Worm (Caenorhabditis elegans) whole organism, L4 larva: ENCODE measurements around the gene damt-1.

ENCODE experiments used
- R02D3.7 ChIP-seq: fragments of 150-350 bp; sonication (generic microtip); optimal IDR thresholded peaks from 3 replicates; lab custom pipeline; 2014; ENCODE audit warnings: missing biosample characterization, missing genetic modification characterization
- T20F7.1 ChIP-seq: fragments of 200-800 bp; sonication (Bioruptor generic); optimal IDR thresholded peaks from 2 replicates; lab custom pipeline; 2018; ENCODE audit warnings: mild to moderate bottlenecking, missing genetic modification characterization, missing compliant biosample characterization
- T26A8.4 ChIP-seq: fragments of 200-800 bp; sonication (Bioruptor generic); IDR thresholded peaks from 2 replicates; pipeline ENCODE4 v1.3.6; 2022; ENCODE audit warnings: missing genetic modification characterization, missing compliant biosample characterization
- Y105C5A.15 ChIP-seq: fragments of 200-800 bp; sonication (Bioruptor generic); IDR thresholded peaks from 2 replicates; pipeline ENCODE4 v1.3.6; 2022; ENCODE audit warnings: missing genetic modification characterization, missing compliant biosample characterization
- Y48G9A.11 ChIP-seq: fragments of 200-800 bp; sonication (Bioruptor generic); IDR thresholded peaks from 2 replicates; pipeline ENCODE4 v1.3.6; 2022; ENCODE audit warnings: missing genetic modification reagents, missing genetic modification characterization, missing compliant biosample characterization
- Y5F2A.4 ChIP-seq: fragments of 200-800 bp; sonication (Bioruptor generic); optimal IDR thresholded peaks from 2 replicates; lab custom pipeline; 2018; ENCODE audit warnings: mild to moderate bottlenecking, missing genetic modification characterization, missing compliant biosample characterization
- ama-1 ChIP-seq: fragments of 150-350 bp; optimal IDR thresholded peaks from 2 replicates; lab custom pipeline; 2014; ENCODE audit warnings: inconsistent platforms, mixed read lengths
- arid-1 ChIP-seq: fragments of 200-800 bp; sonication (Bioruptor generic); conservative IDR thresholded peaks from 2 replicates; pipeline ENCODE4 v1.3.6; 2022; ENCODE audit warnings: missing genetic modification reagents, missing genetic modification characterization, missing compliant biosample characterization
- attf-4 ChIP-seq: sonication (generic microtip); optimal IDR thresholded peaks from 3 replicates; lab custom pipeline; 2017; ENCODE audit warnings: missing biosample characterization, missing genetic modification characterization
- ceh-28 ChIP-seq: fragments of 150-350 bp; optimal IDR thresholded peaks from 2 replicates; lab custom pipeline; 2014; ENCODE audit warnings: missing biosample characterization, missing genetic modification reagents, missing genetic modification characterization
- ceh-62 ChIP-seq: sonication (generic microtip); optimal IDR thresholded peaks from 2 replicates; lab custom pipeline; 2017; ENCODE audit warnings: missing biosample characterization, missing genetic modification characterization
- ceh-82 ChIP-seq: sonication (generic microtip); optimal IDR thresholded peaks from 2 replicates; lab custom pipeline; 2017; ENCODE audit warnings: missing biosample characterization, missing genetic modification characterization
- daf-19 ChIP-seq: fragments of 200-800 bp; sonication (Bioruptor generic); conservative IDR thresholded peaks from 2 replicates; pipeline ENCODE4 v1.3.6; 2022; ENCODE audit warnings: missing genetic modification characterization, missing compliant biosample characterization
- dmd-8 ChIP-seq: fragments of 200-800 bp; sonication (Bioruptor generic); IDR thresholded peaks from 2 replicates; pipeline ENCODE4 v1.3.6; 2022; ENCODE audit warnings: missing genetic modification characterization, missing compliant biosample characterization
- dpl-1 ChIP-seq: fragments of 150-350 bp; optimal IDR thresholded peaks from 2 replicates; lab custom pipeline; 2014; ENCODE audit warnings: missing biosample characterization, missing genetic modification reagents, missing genetic modification characterization
- egl-27 ChIP-seq: sonication (generic microtip); optimal IDR thresholded peaks from 3 replicates; lab custom pipeline; 2017; ENCODE audit warnings: missing biosample characterization, missing genetic modification reagents, missing genetic modification characterization
- fkh-10 ChIP-seq: fragments of 150-350 bp; optimal IDR thresholded peaks from 2 replicates; lab custom pipeline; 2014; ENCODE audit warnings: missing biosample characterization, missing genetic modification reagents, missing genetic modification characterization
- hif-1 ChIP-seq, 2 experiments: sonication (generic microtip); optimal IDR thresholded peaks; 2 replicates each; lab custom pipeline; 2016 to 2017; ENCODE audit warnings: missing compliant biosample characterization in 2 of 2, missing genetic modification characterization in 2 of 2, missing genetic modification reagents in 2 of 2, missing genotype in 2 of 2, mild to moderate bottlenecking in 1 of 2
- hlh-11 ChIP-seq: fragments of 200-800 bp; sonication (Bioruptor generic); optimal IDR thresholded peaks from 2 replicates; lab custom pipeline; 2018; ENCODE audit warnings: mild to moderate bottlenecking, missing genetic modification characterization, missing compliant biosample characterization
- hlh-30 ChIP-seq: sonication (generic microtip); optimal IDR thresholded peaks from 2 replicates; lab custom pipeline; 2017; ENCODE audit warnings: antibody characterized with exemption, mild to moderate bottlenecking, missing genetic modification characterization, missing compliant biosample characterization; ENCODE audit not compliant: insufficient read depth
- jun-1 ChIP-seq: fragments of 150-350 bp; optimal IDR thresholded peaks from 2 replicates; lab custom pipeline; 2014; ENCODE audit warnings: missing biosample characterization, missing genetic modification reagents, missing genetic modification characterization
- lim-7 ChIP-seq: fragments of 200-800 bp; sonication (Bioruptor generic); IDR thresholded peaks from 2 replicates; pipeline ENCODE4 v1.3.6; 2022; ENCODE audit warnings: missing genetic modification characterization, missing compliant biosample characterization
- lin-13 ChIP-seq: fragments of 150-350 bp; optimal IDR thresholded peaks from 2 replicates; lab custom pipeline; 2014; ENCODE audit warnings: missing biosample characterization, missing genetic modification reagents, missing genetic modification characterization
- lin-39 ChIP-seq: fragments of 150-350 bp; optimal IDR thresholded peaks from 2 replicates; lab custom pipeline; 2014; ENCODE audit warnings: missing biosample characterization, missing genetic modification reagents, missing genetic modification characterization
- madf-9 ChIP-seq: fragments of 200-800 bp; sonication (Bioruptor generic); conservative IDR thresholded peaks from 2 replicates; pipeline ENCODE4 v1.3.6; 2022; ENCODE audit warnings: missing genetic modification reagents, missing genetic modification characterization, missing compliant biosample characterization
- mdl-1 ChIP-seq, 2 experiments: fragments of 150-350 bp in 1 of 2; sonication (generic microtip) in 1 of 2; optimal IDR thresholded peaks; 2 replicates each; lab custom pipeline; 2014 to 2017; ENCODE audit warnings: missing biosample characterization in 2 of 2, missing genetic modification characterization in 2 of 2
- mdt-29 ChIP-seq: fragments of 200-800 bp; sonication (Bioruptor generic); IDR thresholded peaks from 2 replicates; pipeline ENCODE4 v1.3.6; 2022; ENCODE audit warnings: missing genetic modification reagents, missing genetic modification characterization, missing compliant biosample characterization
- mes-2 ChIP-seq: sonication (generic microtip); optimal IDR thresholded peaks from 2 replicates; lab custom pipeline; 2016; ENCODE audit warnings: missing genotype, mild to moderate bottlenecking, missing genetic modification characterization, missing compliant biosample characterization; ENCODE audit not compliant: poor library complexity, severe bottlenecking
- mxl-3 ChIP-seq: fragments of 200-800 bp; sonication (Bioruptor generic); optimal IDR thresholded peaks from 2 replicates; lab custom pipeline; 2018; ENCODE audit warnings: mild to moderate bottlenecking, missing genetic modification characterization, missing compliant biosample characterization
- nhr-102 ChIP-seq: sonication (generic microtip); optimal IDR thresholded peaks from 2 replicates; lab custom pipeline; 2016; ENCODE audit warnings: mild to moderate bottlenecking, missing genetic modification characterization, moderate library complexity, missing compliant biosample characterization
- nhr-11 ChIP-seq: fragments of 150-350 bp; optimal IDR thresholded peaks from 2 replicates; lab custom pipeline; 2014; ENCODE audit warnings: missing biosample characterization, missing genetic modification characterization
- nhr-111 ChIP-seq: fragments of 200-800 bp; sonication (Bioruptor generic); optimal IDR thresholded peaks from 2 replicates; lab custom pipeline; 2018; ENCODE audit warnings: mild to moderate bottlenecking, missing genetic modification characterization, missing compliant biosample characterization
- nhr-28 ChIP-seq: fragments of 150-350 bp; optimal IDR thresholded peaks from 2 replicates; lab custom pipeline; 2014; ENCODE audit warnings: missing biosample characterization, missing genetic modification characterization
- nhr-42 ChIP-seq: fragments of 200-800 bp; sonication (Bioruptor generic); IDR thresholded peaks from 2 replicates; pipeline ENCODE4 v1.3.6; 2022; ENCODE audit warnings: missing genetic modification characterization, missing compliant biosample characterization
- nhr-76 ChIP-seq: fragments of 150-350 bp; optimal IDR thresholded peaks from 2 replicates; lab custom pipeline; 2014; ENCODE audit warnings: missing biosample characterization, missing genetic modification characterization
- php-3 ChIP-seq: fragments of 200-800 bp; sonication (Bioruptor generic); IDR thresholded peaks from 2 replicates; pipeline ENCODE4 v1.3.6; 2022; ENCODE audit warnings: missing genetic modification reagents, missing genetic modification characterization, missing compliant biosample characterization
- pqm-1 ChIP-seq: sonication (generic microtip); optimal IDR thresholded peaks from 2 replicates; lab custom pipeline; 2017; ENCODE audit warnings: missing biosample characterization, missing genetic modification characterization
- saeg-2 ChIP-seq: fragments of 200-800 bp; sonication (Bioruptor generic); IDR thresholded peaks from 2 replicates; pipeline ENCODE4 v1.3.6; 2022; ENCODE audit warnings: missing genetic modification reagents, missing genetic modification characterization, missing compliant biosample characterization
- sdz-12 ChIP-seq: fragments of 200-800 bp; sonication (Bioruptor generic); optimal IDR thresholded peaks from 2 replicates; lab custom pipeline; 2018; ENCODE audit warnings: mild to moderate bottlenecking, missing genetic modification characterization, missing compliant biosample characterization
- tag-97 ChIP-seq: fragments of 200-800 bp; sonication (Bioruptor generic); IDR thresholded peaks from 2 replicates; pipeline ENCODE4 v1.3.6; 2022; ENCODE audit warnings: missing genetic modification characterization, missing compliant biosample characterization
- tra-1 ChIP-seq: fragments of 200-800 bp; sonication (Bioruptor generic); IDR thresholded peaks from 2 replicates; pipeline ENCODE4 v1.3.6; 2022; ENCODE audit warnings: missing genetic modification reagents, missing genetic modification characterization, missing compliant biosample characterization
- unc-130 ChIP-seq: sonication (generic microtip); optimal IDR thresholded peaks from 2 replicates; lab custom pipeline; 2016; ENCODE audit warnings: missing genetic modification reagents, missing genetic modification characterization, missing compliant biosample characterization
- unc-62 ChIP-seq, 3 experiments: fragments of 150-350 bp in 1 of 3; sonication (generic microtip); optimal IDR thresholded peaks in 2 of 3; peaks in 1 of 3; 1 replicate in 1 of 3; 2 replicates in 2 of 3; lab custom pipeline; 2014 to 2017; ENCODE audit warnings: missing biosample characterization in 3 of 3, missing genetic modification characterization in 3 of 3, missing genetic modification reagents in 3 of 3, missing genotype in 1 of 3
- vab-7 ChIP-seq: fragments of 200-800 bp; sonication (Bioruptor generic); IDR thresholded peaks from 2 replicates; pipeline ENCODE4 v1.3.6; 2022; ENCODE audit warnings: missing genetic modification reagents, missing genetic modification characterization, missing compliant biosample characterization
- zag-1 ChIP-seq: fragments of 150-350 bp; optimal IDR thresholded peaks from 2 replicates; lab custom pipeline; 2014; ENCODE audit warnings: missing biosample characterization, missing genetic modification characterization
- zfp-3 ChIP-seq: fragments of 200-800 bp; sonication (Bioruptor generic); conservative IDR thresholded peaks from 2 replicates; pipeline ENCODE4 v1.3.6; 2022; ENCODE audit warnings: missing genetic modification reagents, missing genetic modification characterization, missing compliant biosample characterization
- zip-11 ChIP-seq: fragments of 200-800 bp; sonication (Bioruptor generic); IDR thresholded peaks from 2 replicates; pipeline ENCODE4 v1.3.6; 2022; ENCODE audit warnings: missing genetic modification characterization, missing compliant biosample characterization

The damt-1 gene

DNA sequence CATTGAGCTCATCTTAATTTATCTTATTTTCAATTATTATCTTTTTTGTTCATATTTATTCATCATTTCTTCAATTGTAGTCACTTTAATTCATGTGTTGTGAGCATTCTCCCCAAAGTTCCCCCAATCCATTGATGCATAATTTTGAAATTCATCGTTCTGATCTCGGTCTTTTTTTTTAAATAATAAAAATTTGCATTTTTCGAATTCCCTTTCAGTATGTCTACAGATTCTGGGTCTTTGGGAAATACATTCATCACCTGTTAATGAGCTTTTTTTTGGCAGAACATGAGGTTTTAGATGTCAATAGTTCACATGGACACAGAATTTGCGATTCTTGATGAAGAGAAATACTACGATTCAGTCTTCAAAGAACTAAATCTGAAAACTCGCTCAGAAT lies at the start of gene damt-1:
TSS of gene damt-1 (plus strand) at position 301 of the 400 bp plus-strand sequence.
- TF ChIP-seq attf-4 (no peak), unc-62 (GFP tag; optimal IDR thresholded peaks at IDR 0.05 in 1 of 2; lab: Kevin White, UChicago) (peak in 1 of 2 experiments; percentile 10), unc-62 (tag; optimal IDR thresholded peaks at IDR 0.05; lab: Kevin White, UChicago) (no peak)

DNA sequence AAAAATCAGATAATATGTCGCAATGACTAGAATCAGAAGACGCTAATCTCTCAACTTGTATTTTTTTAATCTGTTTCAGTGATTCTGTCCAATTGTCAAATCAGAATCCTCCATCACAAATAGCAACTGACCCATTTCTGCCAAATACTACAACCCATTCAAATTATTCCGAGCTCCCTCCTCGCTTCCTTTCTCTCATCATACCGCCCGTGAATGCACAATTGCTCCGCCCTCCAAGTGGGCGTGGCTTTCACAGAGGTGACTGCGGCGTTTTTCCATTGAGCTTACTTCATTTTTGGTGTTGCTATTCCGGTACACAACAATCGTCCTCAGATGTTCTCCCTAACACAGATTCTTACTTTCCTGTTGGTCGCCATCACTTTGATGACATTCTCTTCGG lies 39.2 kb upstream of the damt-1 start, which contains the start of gene flp-27:
TSS of gene flp-27 (plus strand) at position 301 of the 400 bp plus-strand sequence.
- TF ChIP-seq pqm-1 (tag; lab: Kevin White, UChicago) (no peak), egl-27 (no peak), ama-1 (lab: Kevin White, UChicago) (no peak), jun-1 (tag; lab: Kevin White, UChicago) (no peak), fkh-10 (GFP tag; lab: Kevin White, UChicago) (no peak), mdl-1 (tag; optimal IDR thresholded peaks at IDR 0.05; lab: Kevin White, UChicago) (no peak), saeg-2 (no peak), nhr-111 (GFP tag; lab: Kevin White, UChicago) (no peak), Y5F2A.4 (GFP tag; lab: Kevin White, UChicago) (no peak), lin-39 (tag; lab: Kevin White, UChicago) (no peak), R02D3.7 (tag; lab: Kevin White, UChicago) (no peak)

DNA sequence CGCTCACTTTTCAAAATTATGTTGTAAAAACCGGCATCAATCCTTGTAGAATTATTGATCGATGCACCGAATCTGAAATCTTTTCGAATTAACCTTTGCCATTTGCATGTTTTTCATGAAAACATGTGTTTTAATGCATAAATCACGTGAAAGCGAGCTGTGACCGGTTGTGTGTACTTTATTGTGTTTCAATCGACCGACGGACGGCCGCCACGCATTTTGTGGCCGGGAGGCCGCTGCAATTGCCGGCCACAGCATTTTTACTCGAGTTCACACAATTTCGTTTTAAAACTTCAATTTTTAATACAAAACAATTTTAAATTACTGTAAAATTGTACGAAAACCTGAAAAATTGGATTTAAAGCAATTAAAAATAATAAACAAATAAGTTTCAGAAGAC lies 31.0 kb upstream of the damt-1 start, which contains the start of gene C25H3.11:
TSS of gene C25H3.11 (minus strand) at position 82 of the 400 bp plus-strand sequence.
- TF ChIP-seq vab-7: peak; percentile 20; the same call in 1 of the 2 replicates
- no peak for TF ChIP-seq ceh-82 (tag; lab: Kevin White, UChicago)
- no peak for TF ChIP-seq nhr-11 (tag; lab: Kevin White, UChicago)
- 0 out of 2 replicates have a peak, but pooled peaks have one; percentile 15 for TF ChIP-seq T26A8.4 (GFP tag; lab: Robert Waterston, UW)
- TF ChIP-seq fkh-10 (GFP tag; lab: Kevin White, UChicago): no peak
- TF ChIP-seq mdt-29 (GFP tag; lab: Robert Waterston, UW): no peak
- TF ChIP-seq T20F7.1 (GFP tag; lab: Kevin White, UChicago): no peak
- TF ChIP-seq php-3: 0 out of 2 replicates have a peak, but pooled peaks have one; percentile 32
- TF ChIP-seq tag-97: no peak
- TF ChIP-seq mdl-1 (tag; optimal IDR thresholded peaks at IDR 0.05; lab: Kevin White, UChicago): no peak
- TF ChIP-seq daf-19: no peak
- no peak for TF ChIP-seq jun-1 (tag; lab: Kevin White, UChicago)
- TF ChIP-seq nhr-102 (tag; lab: Kevin White, UChicago): no peak
- no peak for TF ChIP-seq lin-13 (GFP tag; lab: Kevin White, UChicago)
- TF ChIP-seq Y105C5A.15 (GFP tag; lab: Robert Waterston, UW): no peak
- TF ChIP-seq ceh-28: no peak
- no peak for TF ChIP-seq dpl-1 (GFP tag; lab: Kevin White, UChicago)
- no peak for TF ChIP-seq saeg-2
- TF ChIP-seq tra-1 (GFP tag; lab: Robert Waterston, UW): no peak
- no peak for TF ChIP-seq madf-9 (GFP tag; lab: Robert Waterston, UW)
- no peak for TF ChIP-seq egl-27
- peak; percentile 49 for TF ChIP-seq nhr-28 (tag; lab: Kevin White, UChicago)
- TF ChIP-seq Y48G9A.11: no peak
- peak; percentile 54 for TF ChIP-seq mxl-3 (GFP tag; lab: Kevin White, UChicago)
- TF ChIP-seq hif-1 (tag; optimal IDR thresholded peaks at IDR 0.05; lab: Kevin White, UChicago): peak in 1 of 2 experiments; percentile 52
- TF ChIP-seq nhr-76: no peak
- TF ChIP-seq zfp-3 (GFP tag; lab: Robert Waterston, UW): no peak
- TF ChIP-seq nhr-42 (GFP tag; lab: Robert Waterston, UW): no peak
- TF ChIP-seq ceh-62 (tag; lab: Kevin White, UChicago): no peak
- TF ChIP-seq hlh-11 (tag; lab: Kevin White, UChicago): peak; percentile 78
- peak; percentile 86 for TF ChIP-seq hlh-30 (tag; lab: Kevin White, UChicago)
- no peak for TF ChIP-seq dmd-8 (GFP tag; lab: Robert Waterston, UW)
- 0 out of 2 replicates have a peak, but pooled peaks have one; percentile 24 for TF ChIP-seq arid-1
- no peak for TF ChIP-seq zag-1 (tag; lab: Kevin White, UChicago)
- TF ChIP-seq R02D3.7 (tag; lab: Kevin White, UChicago): no peak
- no peak for TF ChIP-seq unc-130 (GFP tag; lab: Kevin White, UChicago)
- no peak for TF ChIP-seq sdz-12 (GFP tag; lab: Kevin White, UChicago)
- TF ChIP-seq mes-2: peak; percentile 64
- TF ChIP-seq zip-11 (GFP tag; lab: Robert Waterston, UW): no peak
- no peak for TF ChIP-seq lim-7 (GFP tag; lab: Robert Waterston, UW)
